Fruit fly (Drosophila melanogaster): ENCODE data around the gene CG32488.

- no peak for TF ChIP-seq usp (GFP tag; optimal IDR thresholded peaks at IDR 0.05)
- TF ChIP-seq psq (optimal IDR thresholded peaks at IDR 0.05): no peak
- no peak for TF ChIP-seq pan (optimal IDR thresholded peaks at IDR 0.05)
These were observed 39.0 kb upstream of the CG32488 start, which contains the start of gene CG16753 for dm6 chr3L:3054851-3055250.
